Fruit fly (Drosophila melanogaster) whole organism, embryonic: ENCODE measurements around the gene CG12123.
A peak's percentile ranks its signal among the peaks of the same experiment; 100 is the strongest.

Source experiments
- BEAF-32 ChIP-seq: fragments of 200-800 bp; sonication (Bioruptor generic); optimal IDR thresholded peaks from 3 replicates; lab custom pipeline; 2017; ENCODE audit warnings: missing biosample characterization, missing genetic modification characterization, mild to moderate bottlenecking, moderate library complexity, missing genetic modification reagents
- Bgb ChIP-seq: fragments of 200-800 bp; sonication (Bioruptor generic); IDR thresholded peaks from 2 replicates; pipeline ENCODE4 v1.3.6; 2022; ENCODE audit warnings: missing biosample characterization, missing genetic modification characterization; ENCODE audit not compliant: partially characterized antibody
- CG10147 ChIP-seq: fragments of 200-800 bp; sonication (Bioruptor generic); optimal IDR thresholded peaks from 2 replicates; lab custom pipeline; 2019; ENCODE audit warnings: missing biosample characterization, mild to moderate bottlenecking, missing genetic modification characterization, moderate library complexity
- CG10267 ChIP-seq: fragments of 200-800 bp; sonication (Bioruptor generic); optimal IDR thresholded peaks from 2 replicates; lab custom pipeline; 2018; ENCODE audit warnings: missing biosample characterization, mild to moderate bottlenecking, missing genetic modification characterization, moderate library complexity
- CG12391 ChIP-seq: fragments of 200-800 bp; sonication (Bioruptor generic); optimal IDR thresholded peaks from 3 replicates; lab custom pipeline; 2018; ENCODE audit warnings: missing biosample characterization, mild to moderate bottlenecking, missing genetic modification characterization, moderate library complexity
- CG12744 ChIP-seq: fragments of 200-800 bp; sonication (Bioruptor generic); optimal IDR thresholded peaks from 2 replicates; lab custom pipeline; 2016; ENCODE audit warnings: missing biosample characterization, missing genetic modification characterization
- CG13287 ChIP-seq: fragments of 200-800 bp; sonication (Bioruptor generic); IDR thresholded peaks from 2 replicates; pipeline ENCODE4 v1.3.6; 2022; ENCODE audit warnings: missing biosample characterization, missing genetic modification characterization; ENCODE audit not compliant: partially characterized antibody
- CG14667 ChIP-seq: fragments of 200-800 bp; sonication (Bioruptor generic); IDR thresholded peaks from 2 replicates; pipeline ENCODE4 v1.3.6; 2022; ENCODE audit warnings: missing biosample characterization, missing genetic modification characterization
- CG15601 ChIP-seq: fragments of 200-800 bp; sonication (Bioruptor generic); optimal IDR thresholded peaks from 3 replicates; lab custom pipeline; 2019; ENCODE audit warnings: missing biosample characterization, mild to moderate bottlenecking, missing genetic modification characterization, moderate library complexity
- CG17829 ChIP-seq: fragments of 200-800 bp; optimal IDR thresholded peaks from 2 replicates; lab custom pipeline; 2019; ENCODE audit warnings: missing biosample characterization, mild to moderate bottlenecking, missing genetic modification characterization, moderate library complexity
- CG2120 ChIP-seq: fragments of 200-800 bp; sonication (Bioruptor generic); optimal IDR thresholded peaks from 3 replicates; lab custom pipeline; 2016; ENCODE audit warnings: missing biosample characterization, missing genetic modification characterization
- CG2712 ChIP-seq: fragments of 200-800 bp; optimal IDR thresholded peaks from 3 replicates; lab custom pipeline; 2019; ENCODE audit warnings: missing biosample characterization, mild to moderate bottlenecking, missing genetic modification characterization, moderate library complexity
- CG30403 ChIP-seq: fragments of 200-800 bp; sonication (Bioruptor generic); optimal IDR thresholded peaks from 3 replicates; lab custom pipeline; 2016; ENCODE audit warnings: missing biosample characterization, missing genetic modification characterization
- CG5245 ChIP-seq: fragments of 200-800 bp; sonication (Bioruptor generic); optimal IDR thresholded peaks from 3 replicates; lab custom pipeline; 2016; ENCODE audit warnings: missing biosample characterization, missing genetic modification characterization
- CG7963 ChIP-seq: fragments of 200-800 bp; sonication (Bioruptor generic); IDR thresholded peaks from 3 replicates; pipeline ENCODE4 v1.3.6; 2022; ENCODE audit warnings: missing biosample characterization, missing genetic modification characterization; ENCODE audit not compliant: partially characterized antibody
- CG8290 ChIP-seq, 3 experiments: fragments of 200-800 bp; sonication (Bioruptor generic); optimal IDR thresholded peaks; 2 replicates each; lab custom pipeline; 2016 to 2019; ENCODE audit warnings: missing biosample characterization in 3 of 3, missing genetic modification characterization in 3 of 3, mild to moderate bottlenecking in 2 of 3, moderate library complexity in 1 of 3
- CG8924 ChIP-seq: fragments of 200-800 bp; optimal IDR thresholded peaks from 3 replicates; lab custom pipeline; 2019; ENCODE audit warnings: missing biosample characterization, mild to moderate bottlenecking, missing genetic modification characterization, moderate library complexity
- CG8944 ChIP-seq: fragments of 200-800 bp; sonication (Bioruptor generic); optimal IDR thresholded peaks from 3 replicates; lab custom pipeline; 2016; ENCODE audit warnings: missing biosample characterization, missing genetic modification characterization
- CHES-1-like ChIP-seq: fragments of 200-800 bp; sonication (Bioruptor generic); optimal IDR thresholded peaks from 2 replicates; lab custom pipeline; 2016; ENCODE audit warnings: missing biosample characterization, missing genetic modification characterization
- Ets97D ChIP-seq: fragments of 200-800 bp; sonication (Bioruptor generic); optimal IDR thresholded peaks from 3 replicates; lab custom pipeline; 2016; ENCODE audit warnings: missing biosample characterization, missing genetic modification characterization
- Hr39 ChIP-seq: fragments of >200 bp; optimal IDR thresholded peaks from 2 replicates; lab custom pipeline; 2017
- Nf-YC ChIP-seq: fragments of 200-800 bp; optimal IDR thresholded peaks from 3 replicates; lab custom pipeline; 2019; ENCODE audit warnings: missing biosample characterization, mild to moderate bottlenecking, missing genetic modification characterization, moderate library complexity
- Pdp1 ChIP-seq, 2 experiments: fragments of 200-800 bp; sonication (Bioruptor generic); optimal IDR thresholded peaks; 3 replicates each; lab custom pipeline; 2016; ENCODE audit warnings: missing biosample characterization in 2 of 2, missing genetic modification characterization in 2 of 2, mild to moderate bottlenecking in 1 of 2, moderate library complexity in 1 of 2
- Sry-δ ChIP-seq: fragments of 200-800 bp; sonication (Bioruptor generic); optimal IDR thresholded peaks from 2 replicates; lab custom pipeline; 2016; ENCODE audit warnings: missing biosample characterization, missing genetic modification characterization
- Xbp1 ChIP-seq: fragments of 200-800 bp; sonication (Bioruptor generic); optimal IDR thresholded peaks from 3 replicates; lab custom pipeline; 2016; ENCODE audit warnings: missing biosample characterization, mild to moderate bottlenecking, missing genetic modification characterization
- ap ChIP-seq: fragments of 200-800 bp; sonication (Bioruptor generic); IDR thresholded peaks from 2 replicates; pipeline ENCODE4 v1.3.6; 2022; ENCODE audit warnings: missing biosample characterization, missing genetic modification characterization
- ato ChIP-seq: fragments of 200-800 bp; sonication (Bioruptor generic); IDR thresholded peaks from 2 replicates; pipeline ENCODE4 v1.3.6; 2022; ENCODE audit warnings: missing biosample characterization, missing genetic modification characterization; ENCODE audit not compliant: partially characterized antibody
- crp ChIP-seq, 2 experiments: fragments of 200-800 bp; sonication (Bioruptor generic); optimal IDR thresholded peaks; 2 replicates in 1 of 2; 3 replicates in 1 of 2; lab custom pipeline; 2017; ENCODE audit warnings: missing biosample characterization in 2 of 2, missing genetic modification characterization in 2 of 2, mild to moderate bottlenecking in 1 of 2, moderate library complexity in 1 of 2
- danr ChIP-seq: fragments of 200-800 bp; sonication (Bioruptor generic); IDR thresholded peaks from 2 replicates; pipeline ENCODE4 v1.3.6; 2022; ENCODE audit warnings: missing biosample characterization, missing genetic modification characterization
- dpn ChIP-seq, 2 experiments: fragments of 200-800 bp; sonication (Bioruptor generic); optimal IDR thresholded peaks; 3 replicates each; lab custom pipeline; 2016; ENCODE audit warnings: missing biosample characterization in 2 of 2, missing genetic modification characterization in 2 of 2
- fru ChIP-seq: fragments of >200 bp; optimal IDR thresholded peaks from 2 replicates; lab custom pipeline; 2017
- gcm2 ChIP-seq: fragments of 200-800 bp; sonication (Bioruptor generic); optimal IDR thresholded peaks from 2 replicates; lab custom pipeline; 2016; ENCODE audit warnings: missing biosample characterization, missing genetic modification characterization
- her ChIP-seq: fragments of 200-800 bp; sonication (Bioruptor generic); optimal IDR thresholded peaks from 2 replicates; lab custom pipeline; 2016; ENCODE audit warnings: missing biosample characterization, missing genetic modification characterization
- mam ChIP-seq: fragments of 200-800 bp; sonication (Bioruptor generic); optimal IDR thresholded peaks from 3 replicates; lab custom pipeline; 2016; ENCODE audit warnings: missing biosample characterization, missing genetic modification characterization
- pho ChIP-seq: fragments of 200-800 bp; sonication (Bioruptor generic); optimal IDR thresholded peaks from 2 replicates; lab custom pipeline; 2016; ENCODE audit warnings: missing biosample characterization, missing genetic modification characterization
- phol ChIP-seq: fragments of 200-800 bp; sonication (Bioruptor generic); optimal IDR thresholded peaks from 3 replicates; lab custom pipeline; 2018; ENCODE audit warnings: missing biosample characterization, mild to moderate bottlenecking, missing genetic modification characterization, moderate library complexity
- prd ChIP-seq, 3 experiments: fragments of >200 bp in 2 of 3; fragments of 200-800 bp in 1 of 3; sonication (Bioruptor generic) in 1 of 3; optimal IDR thresholded peaks in 2 of 3; IDR thresholded peaks in 1 of 3; 2 replicates in 2 of 3; 3 replicates in 1 of 3; pipeline versions ENCODE4 v1.3.6 to Lab custom; 2017 to 2022; ENCODE audit warnings: missing biosample characterization in 1 of 3, missing genetic modification characterization in 1 of 3
- trem ChIP-seq: fragments of 200-800 bp; optimal IDR thresholded peaks from 3 replicates; lab custom pipeline; 2019; ENCODE audit warnings: missing biosample characterization, mild to moderate bottlenecking, missing genetic modification characterization, moderate library complexity
- vfl ChIP-seq: fragments of 200-800 bp; sonication (Bioruptor generic); optimal IDR thresholded peaks from 2 replicates; lab custom pipeline; 2016; ENCODE audit warnings: missing biosample characterization, missing genetic modification characterization

CG12123 gene

dm6 chrX:8407124-8407775 lies 34.9 kb downstream of the CG12123 start, which contains the start of gene PIG-T (continued):
- no peak for TF ChIP-seq CG8290 (GFP tag; optimal IDR thresholded peaks at IDR 0.05; lab: Kevin White, UChicago)
- peak in 1 of 2 experiments; percentile 43 for TF ChIP-seq CG8290 (tag; optimal IDR thresholded peaks at IDR 0.05; lab: Kevin White, UChicago)
- TF ChIP-seq Hr39 (lab: Kevin White, UChicago) = no peak
- peak; percentile 3 for TF ChIP-seq Xbp1 (GFP tag; lab: Kevin White, UChicago)
- peak; percentile 2 for TF ChIP-seq Nf-YC
- peak; percentile 24 for TF ChIP-seq CG17829 (tag; lab: Kevin White, UChicago)
- no peak for TF ChIP-seq fru
- peak; percentile 30 for TF ChIP-seq Ets97D (GFP tag; lab: Kevin White, UChicago)
- peak; percentile 37 for TF ChIP-seq trem (tag; lab: Kevin White, UChicago)
- no peak for TF ChIP-seq CG15601 (tag; lab: Kevin White, UChicago)
- peak; percentile 49 for TF ChIP-seq BEAF-32
- no peak for TF ChIP-seq ap (GFP tag; lab: Robert Waterston, UW)
- TF ChIP-seq CG13287 = peak; percentile 44; the same call in 1 of the 2 replicates
- TF ChIP-seq CG14667 (GFP tag; lab: Robert Waterston, UW) = no peak
- peak in 1 of 2 experiments; percentile 30 for TF ChIP-seq dpn (GFP tag; optimal IDR thresholded peaks at IDR 0.05; lab: Kevin White, UChicago)
- TF ChIP-seq CG7963 (GFP tag; lab: Robert Waterston, UW) = no peak
- no peak for TF ChIP-seq gcm2
- TF ChIP-seq CG10267 (tag; lab: Kevin White, UChicago) = peak; percentile 93
- TF ChIP-seq CG8944 = no peak
- no peak for TF ChIP-seq mam
- no peak for TF ChIP-seq pho
- peak; percentile 23 for TF ChIP-seq phol (tag; lab: Kevin White, UChicago)
- no peak for TF ChIP-seq CG12744
- TF ChIP-seq prd (optimal IDR thresholded peaks at IDR 0.05; lab: Kevin White, UChicago) = no peak
- TF ChIP-seq prd (GFP tag; IDR thresholded peaks at IDR 0.05; lab: Robert Waterston, UW) = peak; percentile 27; the same call in 1 of the 3 replicates
- TF ChIP-seq CG10147 = no peak
- TF ChIP-seq CG12391 (tag; lab: Kevin White, UChicago) = peak; percentile 18
- peak; percentile 32 for TF ChIP-seq CHES-1-like (GFP tag; lab: Kevin White, UChicago)
- peak; percentile 36 for TF ChIP-seq vfl (GFP tag; lab: Kevin White, UChicago)
- peak; percentile 22 for TF ChIP-seq her (GFP tag; lab: Kevin White, UChicago)
- TF ChIP-seq Pdp1 (GFP tag; optimal IDR thresholded peaks at IDR 0.05; lab: Kevin White, UChicago) = peak in 1 of 2 experiments; percentile 66
- TF ChIP-seq CG5245 (GFP tag; lab: Kevin White, UChicago) = no peak
- no peak for TF ChIP-seq danr (GFP tag; lab: Robert Waterston, UW)
- TF ChIP-seq Sry-δ (GFP tag; lab: Kevin White, UChicago) = peak; percentile 78
- TF ChIP-seq CG2120 (GFP tag; lab: Kevin White, UChicago) = peak; percentile 43
- peak; percentile 48; the same call in 1 of the 2 replicates for TF ChIP-seq Bgb (GFP tag; lab: Robert Waterston, UW)
- peak in 1 of 2 experiments; percentile 58 for TF ChIP-seq crp (GFP tag; optimal IDR thresholded peaks at IDR 0.05; lab: Kevin White, UChicago)
- no peak for TF ChIP-seq ato
- peak; percentile 3 for TF ChIP-seq CG8924 (tag; lab: Kevin White, UChicago)
- TF ChIP-seq CG2712 (tag; lab: Kevin White, UChicago) = peak; percentile 1
- peak; percentile 14 for TF ChIP-seq CG30403 (GFP tag; lab: Kevin White, UChicago)
- TF ChIP-seq, all 482 proteins: peak for 52
